Fruit fly (Drosophila melanogaster) Kc167 (cell line): ENCODE data around the gene CG14710.

Experiments
- Myc ChIP-seq: fragments of >200 bp; optimal IDR thresholded peaks from 2 replicates; lab custom pipeline; 2017; ENCODE audit warnings: missing external identifiers
- Sin3A ChIP-seq: fragments of >200 bp; optimal IDR thresholded peaks from 2 replicates; lab custom pipeline; 2018; ENCODE audit warnings: missing external identifiers
- h ChIP-seq: fragments of >200 bp; optimal IDR thresholded peaks from 3 replicates; lab custom pipeline; 2018; ENCODE audit warnings: missing external identifiers
- insv ChIP-seq: fragments of >200 bp; optimal IDR thresholded peaks from 3 replicates; lab custom pipeline; 2018; ENCODE audit warnings: missing external identifiers
- psq ChIP-seq: fragments of >200 bp; optimal IDR thresholded peaks from 2 replicates; lab custom pipeline; 2017; ENCODE audit warnings: missing external identifiers
- ttk ChIP-seq: sonication (Bioruptor generic); optimal IDR thresholded peaks from 2 replicates; lab custom pipeline; 2017; ENCODE audit warnings: missing external identifiers

Gene CG14710

dm6 chr3R:11661187-11661586 lies 41.3 kb downstream of the CG14710 start:
- TF ChIP-seq Sin3A (lab: Kevin White, UChicago) (no peak), ttk (lab: Kevin White, UChicago) (no peak), psq (lab: Kevin White, UChicago) (no peak), h (lab: Kevin White, UChicago) (no peak), Myc (lab: Kevin White, UChicago) (no peak), insv (lab: Kevin White, UChicago) (no peak)

- TF ChIP-seq Sin3A (lab: Kevin White, UChicago) (no peak), psq (lab: Kevin White, UChicago) (no peak), h (lab: Kevin White, UChicago) (no peak)
These were observed 41.8 kb downstream of the CG14710 start for dm6 chr3R:11661712-11662111.

- TF ChIP-seq Myc (lab: Kevin White, UChicago) (no peak), insv (lab: Kevin White, UChicago) (no peak), ttk (lab: Kevin White, UChicago) (no peak), psq (lab: Kevin White, UChicago) (no peak), h (lab: Kevin White, UChicago) (no peak), Sin3A (lab: Kevin White, UChicago) (no peak)
These were observed 42.7 kb downstream of the CG14710 start for dm6 chr3R:11662617-11663016.

dm6 chr3R:11663441-11663840 lies 43.6 kb downstream of the CG14710 start:
- TF ChIP-seq Myc (lab: Kevin White, UChicago) (no peak), Sin3A (lab: Kevin White, UChicago) (no peak), psq (lab: Kevin White, UChicago) (no peak)

- TF ChIP-seq psq (lab: Kevin White, UChicago) = no peak
- TF ChIP-seq ttk (lab: Kevin White, UChicago) = no peak
- TF ChIP-seq Sin3A (lab: Kevin White, UChicago) = no peak
- no peak for TF ChIP-seq insv (lab: Kevin White, UChicago)
- no peak for TF ChIP-seq Myc (lab: Kevin White, UChicago)
- no peak for TF ChIP-seq h (lab: Kevin White, UChicago)
These were observed 45.6 kb downstream of the CG14710 start for dm6 chr3R:11665508-11665907.

- TF ChIP-seq h (lab: Kevin White, UChicago) (no peak), Sin3A (lab: Kevin White, UChicago) (no peak), insv (lab: Kevin White, UChicago) (no peak), Myc (lab: Kevin White, UChicago) (no peak)
These were observed 46.2 kb downstream of the CG14710 start for dm6 chr3R:11665925-11666687.

- TF ChIP-seq h (lab: Kevin White, UChicago) (no peak), psq (lab: Kevin White, UChicago) (no peak), insv (lab: Kevin White, UChicago) (no peak), ttk (lab: Kevin White, UChicago) (no peak), Myc (lab: Kevin White, UChicago) (no peak)
These were observed 49.4 kb downstream of the CG14710 start for dm6 chr3R:11669017-11669953.

dm6 chr3R:11669954-11670347 lies 50.1 kb downstream of the CG14710 start:
- TF ChIP-seq Myc (lab: Kevin White, UChicago) = no peak
- TF ChIP-seq psq (lab: Kevin White, UChicago) = no peak
- no peak for TF ChIP-seq insv (lab: Kevin White, UChicago)
- TF ChIP-seq ttk (lab: Kevin White, UChicago) = no peak

dm6 chr3R:11670888-11671287 lies 51.0 kb downstream of the CG14710 start:
- no peak for TF ChIP-seq psq (lab: Kevin White, UChicago)
- no peak for TF ChIP-seq ttk (lab: Kevin White, UChicago)
- TF ChIP-seq Sin3A (lab: Kevin White, UChicago) = no peak
- no peak for TF ChIP-seq Myc (lab: Kevin White, UChicago)
- TF ChIP-seq insv (lab: Kevin White, UChicago) = no peak
- no peak for TF ChIP-seq h (lab: Kevin White, UChicago)
